Fruit fly (Drosophila melanogaster): ENCODE results near the gene Plzf.
"Not testable (repeated sequence)": the region's sequence is repeated elsewhere in the genome, so short reads cannot be mapped to it uniquely, and the experiment has no call there.

The Plzf gene

dm6 chr2L:12007853-12008252, 40.9 kb downstream of the Plzf start, which contains the start of gene Rh5:
Gene Rh5, plus strand, starts transcription at chr2L:12008153.
- TF ChIP-seq CG8478 (optimal IDR thresholded peaks at IDR 0.05) (no peak), usp (GFP tag; optimal IDR thresholded peaks at IDR 0.05) (no peak), Dll (optimal IDR thresholded peaks at IDR 0.05) (no peak), psq (optimal IDR thresholded peaks at IDR 0.05) (no peak), EcR (GFP tag; optimal IDR thresholded peaks at IDR 0.05) (no peak), pan (optimal IDR thresholded peaks at IDR 0.05) (no peak)

dm6 chr2L:12007331-12007791, 41.4 kb downstream of the Plzf start:
- TF ChIP-seq Dll (optimal IDR thresholded peaks at IDR 0.05), result peak; percentile 21
- peak; percentile 60 to 85 for TF ChIP-seq EcR (GFP tag; optimal IDR thresholded peaks at IDR 0.05)
- TF ChIP-seq usp (GFP tag; optimal IDR thresholded peaks at IDR 0.05), result no peak
- TF ChIP-seq CG8478 (optimal IDR thresholded peaks at IDR 0.05), result peak; percentile 69
- TF ChIP-seq psq (optimal IDR thresholded peaks at IDR 0.05), result no peak
- TF ChIP-seq pan (optimal IDR thresholded peaks at IDR 0.05), result no peak

DNA sequence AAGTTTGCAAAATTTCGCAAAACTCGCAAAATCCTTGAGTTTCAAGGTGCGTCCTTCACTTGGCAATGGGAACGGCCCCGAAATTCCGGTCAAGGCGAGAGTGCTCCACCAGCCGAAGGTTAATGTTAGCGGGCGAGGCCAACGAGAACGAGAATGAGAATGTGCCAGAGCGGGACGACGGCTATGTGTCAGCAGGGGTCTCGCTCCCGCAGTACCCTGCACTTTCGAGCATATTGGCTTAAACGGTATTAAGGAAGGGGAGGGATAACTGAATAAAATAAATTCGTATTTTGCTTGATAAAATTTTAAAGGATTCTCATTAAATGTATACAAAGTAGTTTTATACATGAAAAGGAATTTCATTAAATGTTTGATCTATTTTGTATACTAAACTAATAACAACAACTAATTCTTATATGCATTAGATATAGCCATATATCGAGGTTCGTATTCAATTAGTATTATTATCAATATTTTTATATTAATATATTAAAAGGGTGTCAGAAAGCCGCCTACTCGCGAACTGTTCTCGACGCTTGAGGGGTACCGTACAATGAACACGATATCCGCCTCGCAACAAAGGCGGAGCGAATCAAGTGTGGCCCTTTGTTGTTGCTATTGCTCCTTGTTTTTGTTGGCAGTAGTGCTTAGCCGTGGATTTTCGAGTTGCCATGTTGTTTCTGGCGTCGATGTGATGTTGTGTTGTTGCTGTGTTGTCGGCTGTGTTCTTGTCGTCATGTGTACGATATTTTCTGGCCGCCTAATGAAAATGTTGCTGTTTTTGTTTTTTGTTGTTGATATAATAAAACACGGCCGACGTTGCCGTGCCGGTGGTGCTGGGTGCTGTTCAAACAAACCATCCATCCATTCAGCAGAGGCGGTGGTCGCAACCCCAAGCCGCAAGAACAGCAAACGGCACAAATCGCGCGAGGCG, 42.1 kb downstream of the Plzf start:
- TF ChIP-seq psq (optimal IDR thresholded peaks at IDR 0.05) (no peak), Dll (optimal IDR thresholded peaks at IDR 0.05) (no peak), EcR (GFP tag; optimal IDR thresholded peaks at IDR 0.05) (no peak), CG8478 (optimal IDR thresholded peaks at IDR 0.05) (peak; percentile 32), usp (GFP tag; optimal IDR thresholded peaks at IDR 0.05) (no peak), pan (optimal IDR thresholded peaks at IDR 0.05) (peak; percentile 80)

DNA sequence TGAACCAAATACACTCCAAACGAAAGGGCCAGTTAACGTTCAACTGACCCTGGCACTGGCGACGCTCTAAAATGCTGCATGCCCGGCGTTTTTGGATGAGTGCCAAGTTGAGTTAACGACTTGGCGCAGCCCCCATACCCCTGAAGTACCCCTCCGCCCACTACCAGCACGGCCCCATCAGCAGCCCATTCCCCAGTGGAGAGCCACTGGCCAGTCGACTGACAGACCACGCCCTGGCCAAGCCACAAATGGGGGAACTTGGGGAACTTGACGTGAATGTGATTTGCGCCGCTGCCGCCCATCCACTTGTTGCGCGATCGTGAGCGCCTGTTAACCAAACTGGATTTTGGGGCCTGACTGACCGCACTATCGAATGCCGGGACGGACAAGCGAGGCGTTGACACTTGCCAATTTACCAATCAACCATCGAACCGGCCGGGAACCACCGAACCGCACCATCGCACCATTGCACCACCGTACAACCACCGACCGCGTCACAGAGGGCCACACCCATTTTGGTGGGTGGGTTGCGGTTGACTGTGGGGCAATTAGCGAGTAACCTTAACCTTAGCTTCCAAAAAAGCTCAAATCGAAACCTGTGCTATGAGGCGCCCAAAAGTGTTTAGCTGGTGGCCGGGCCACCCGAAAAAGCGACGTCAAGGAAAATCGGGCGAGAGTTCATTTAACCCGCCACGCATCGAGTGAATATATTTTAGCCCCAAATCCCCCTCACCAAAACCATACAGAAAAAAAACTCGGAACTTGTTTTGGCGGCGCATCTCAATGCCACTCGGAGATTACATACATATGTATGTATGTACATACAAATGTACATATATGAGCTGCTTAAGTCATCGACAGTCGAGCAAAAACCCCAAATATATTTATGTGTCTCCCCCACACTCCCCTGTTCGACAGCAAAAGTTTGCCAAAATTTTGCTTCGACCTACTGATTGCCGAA, 43.0 kb downstream of the Plzf start:
- TF ChIP-seq usp (GFP tag; optimal IDR thresholded peaks at IDR 0.05) (no peak), EcR (GFP tag; optimal IDR thresholded peaks at IDR 0.05) (peak; percentile 81 to 82), CG8478 (optimal IDR thresholded peaks at IDR 0.05) (no peak), psq (optimal IDR thresholded peaks at IDR 0.05) (no peak), Dll (optimal IDR thresholded peaks at IDR 0.05) (peak; percentile 73), pan (optimal IDR thresholded peaks at IDR 0.05) (no peak)

- TF ChIP-seq psq (optimal IDR thresholded peaks at IDR 0.05) (no peak), EcR (GFP tag; optimal IDR thresholded peaks at IDR 0.05) (peak in 1 of 2 experiments; percentile 51)
These were observed 44.3 kb downstream of the Plzf start for dm6 chr2L:12004211-12004979.

dm6 chr2L:12003792-12004210, 44.9 kb downstream of the Plzf start:
- TF ChIP-seq CG8478 (optimal IDR thresholded peaks at IDR 0.05), result no peak
- TF ChIP-seq EcR (GFP tag; optimal IDR thresholded peaks at IDR 0.05), result no peak

DNA sequence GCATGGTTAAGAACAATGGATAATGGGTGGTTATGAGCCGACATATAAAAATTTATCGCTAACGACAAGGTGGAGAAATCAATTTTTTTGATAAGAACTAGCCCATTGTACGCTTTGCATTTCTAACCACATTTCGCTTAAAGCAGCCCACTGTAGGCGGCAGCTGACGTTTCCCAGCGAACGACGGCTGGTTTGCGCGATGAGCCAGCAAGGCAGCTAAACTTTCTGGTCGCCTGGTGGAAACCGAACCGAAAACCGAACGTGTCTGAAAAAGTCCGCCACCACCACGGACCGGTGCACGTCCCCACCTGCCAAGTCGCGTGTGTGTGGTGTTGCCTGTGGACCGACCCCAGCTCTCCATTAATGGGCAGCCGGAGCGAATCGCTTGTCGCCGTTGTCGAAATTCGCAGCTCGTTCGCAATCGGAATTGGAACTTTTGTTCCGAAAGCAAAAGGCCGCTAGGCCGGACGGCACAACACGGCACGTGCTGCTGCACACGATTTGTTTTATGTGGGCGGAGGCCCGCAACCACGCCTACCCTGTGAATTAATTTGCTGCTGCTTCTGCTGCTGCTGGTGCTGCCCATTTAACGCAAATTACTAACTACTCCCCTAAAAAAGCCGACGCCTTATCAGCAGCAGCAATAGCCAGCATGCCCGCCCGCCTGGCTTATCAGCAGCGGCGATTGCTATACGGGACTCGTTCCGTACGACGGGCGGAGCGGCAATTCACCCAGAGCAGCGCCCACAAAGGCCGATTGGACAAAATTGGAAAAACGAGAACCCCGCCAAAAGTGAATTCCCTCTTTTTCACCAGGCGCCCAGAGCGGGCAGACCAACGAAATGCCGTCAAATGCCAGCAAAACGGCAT, 45.6 kb downstream of the Plzf start:
- TF ChIP-seq psq (optimal IDR thresholded peaks at IDR 0.05), result no peak
- peak; percentile 50 for TF ChIP-seq Dll (optimal IDR thresholded peaks at IDR 0.05)
- TF ChIP-seq CG8478 (optimal IDR thresholded peaks at IDR 0.05), result no peak

- TF ChIP-seq Dll (optimal IDR thresholded peaks at IDR 0.05) (no peak), CG8478 (optimal IDR thresholded peaks at IDR 0.05) (no peak), psq (optimal IDR thresholded peaks at IDR 0.05) (no peak), usp (GFP tag; optimal IDR thresholded peaks at IDR 0.05) (no peak), pan (optimal IDR thresholded peaks at IDR 0.05) (no peak), EcR (GFP tag; optimal IDR thresholded peaks at IDR 0.05) (no peak)
These were observed 46.7 kb downstream of the Plzf start, which contains the start of gene Hacd1 for dm6 chr2L:12002051-12002450. Gene Hacd1, minus strand, starts transcription at chr2L:12002266.

DNA sequence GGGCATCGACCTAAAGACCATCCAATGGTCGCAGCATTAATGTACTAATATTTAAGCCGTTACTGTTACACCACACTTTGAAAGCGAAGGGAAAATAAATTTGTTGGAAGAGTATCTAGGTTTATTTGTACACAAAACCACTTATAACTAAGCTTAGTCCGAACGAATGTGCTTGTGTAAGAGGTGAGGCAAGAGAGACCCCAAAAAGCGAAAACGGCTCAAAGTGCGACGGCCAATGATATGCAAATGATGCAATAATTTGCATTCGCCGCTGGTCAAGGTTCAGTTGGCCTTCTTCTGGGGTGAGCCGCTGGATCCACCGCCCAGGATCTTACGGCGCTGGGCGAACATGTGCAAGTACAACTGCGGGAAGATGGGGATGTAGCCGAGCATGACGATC, 47.6 kb downstream of the Plzf start:
- TF ChIP-seq psq (optimal IDR thresholded peaks at IDR 0.05), result no peak

- not testable (repeated sequence) for TF ChIP-seq CG8478 (optimal IDR thresholded peaks at IDR 0.05); usp (GFP tag; optimal IDR thresholded peaks at IDR 0.05); EcR (GFP tag; optimal IDR thresholded peaks at IDR 0.05)
These were observed 49.4 kb downstream of the Plzf start, which contains the start of the genes CG18787 and Nfs1 for dm6 chr2L:11999240-11999704. Gene CG18787, minus strand, starts transcription at chr2L:11999340. Gene Nfs1, plus strand, starts transcription at chr2L:11999654.
